Fruit fly (Drosophila melanogaster) whole organism, embryonic: ENCODE measurements around the gene CG3625.

ENCODE experiments used
- Asciz ChIP-seq: fragments of 200-800 bp; sonication (Bioruptor generic); optimal IDR thresholded peaks from 2 replicates; lab custom pipeline; 2017; ENCODE audit warnings: missing biosample characterization, mild to moderate bottlenecking, missing genetic modification characterization, missing genetic modification reagents
- CG12391 ChIP-seq: fragments of 200-800 bp; sonication (Bioruptor generic); optimal IDR thresholded peaks from 3 replicates; lab custom pipeline; 2018; ENCODE audit warnings: missing biosample characterization, mild to moderate bottlenecking, missing genetic modification characterization, moderate library complexity
- CG13287 ChIP-seq: fragments of 200-800 bp; sonication (Bioruptor generic); IDR thresholded peaks from 2 replicates; pipeline ENCODE4 v1.3.6; 2022; ENCODE audit warnings: missing biosample characterization, missing genetic modification characterization; ENCODE audit not compliant: partially characterized antibody
- CG13296 ChIP-seq: fragments of 200-800 bp; sonication (Bioruptor generic); optimal IDR thresholded peaks from 3 replicates; lab custom pipeline; 2018; ENCODE audit warnings: missing biosample characterization, mild to moderate bottlenecking, missing genetic modification characterization
- CG13894 ChIP-seq: fragments of 200-800 bp; sonication (Bioruptor generic); optimal IDR thresholded peaks from 3 replicates; lab custom pipeline; 2018; ENCODE audit warnings: missing biosample characterization, mild to moderate bottlenecking, missing genetic modification characterization, moderate library complexity
- CG15479 ChIP-seq: fragments of 200-800 bp; sonication (Bioruptor generic); optimal IDR thresholded peaks from 3 replicates; lab custom pipeline; 2019; ENCODE audit warnings: missing biosample characterization, mild to moderate bottlenecking, missing genetic modification characterization, moderate library complexity
- CG15601 ChIP-seq: fragments of 200-800 bp; sonication (Bioruptor generic); optimal IDR thresholded peaks from 3 replicates; lab custom pipeline; 2019; ENCODE audit warnings: missing biosample characterization, mild to moderate bottlenecking, missing genetic modification characterization, moderate library complexity
- CG16779 ChIP-seq: fragments of 200-800 bp; sonication (Bioruptor generic); IDR thresholded peaks from 2 replicates; pipeline ENCODE4 v1.3.6; 2022; ENCODE audit warnings: missing biosample characterization, missing genetic modification characterization
- CG16813 ChIP-seq: fragments of 200-800 bp; sonication (Bioruptor generic); IDR thresholded peaks from 3 replicates; pipeline ENCODE4 v1.3.6; 2022; ENCODE audit warnings: missing biosample characterization, missing genetic modification characterization; ENCODE audit not compliant: partially characterized antibody
- CG17359 ChIP-seq: fragments of 200-800 bp; sonication (Bioruptor generic); optimal IDR thresholded peaks from 3 replicates; lab custom pipeline; 2018; ENCODE audit warnings: missing biosample characterization, mild to moderate bottlenecking, missing genetic modification characterization, moderate library complexity
- CG18262 ChIP-seq: fragments of 200-800 bp; optimal IDR thresholded peaks from 3 replicates; lab custom pipeline; 2019; ENCODE audit warnings: missing biosample characterization, mild to moderate bottlenecking, missing genetic modification characterization, moderate library complexity
- CG31224 ChIP-seq: fragments of 200-800 bp; sonication (Bioruptor generic); IDR thresholded peaks from 2 replicates; pipeline ENCODE4 v1.3.6; 2022; ENCODE audit warnings: missing biosample characterization, missing genetic modification characterization
- CG33557 ChIP-seq: fragments of 200-800 bp; sonication (Bioruptor generic); optimal IDR thresholded peaks from 2 replicates; lab custom pipeline; 2019; ENCODE audit warnings: missing biosample characterization, mild to moderate bottlenecking, missing genetic modification characterization, moderate library complexity
- CG34422 ChIP-seq: fragments of 200-800 bp; sonication (Bioruptor generic); IDR thresholded peaks from 3 replicates; pipeline ENCODE4 v1.3.6; 2022; ENCODE audit warnings: missing biosample characterization, missing genetic modification characterization
- CG4328 ChIP-seq: fragments of 200-800 bp; sonication (Bioruptor generic); optimal IDR thresholded peaks from 3 replicates; lab custom pipeline; 2017; ENCODE audit warnings: missing biosample characterization, missing genetic modification reagents, missing genetic modification characterization
- CG43689 ChIP-seq: fragments of 200-800 bp; sonication (Bioruptor generic); IDR thresholded peaks from 2 replicates; pipeline ENCODE4 v1.3.6; 2022; ENCODE audit warnings: missing biosample characterization, missing genetic modification characterization
- CG8388 ChIP-seq: fragments of 200-800 bp; sonication (Bioruptor generic); optimal IDR thresholded peaks from 2 replicates; lab custom pipeline; 2019; ENCODE audit warnings: missing biosample characterization, mild to moderate bottlenecking, missing genetic modification characterization, moderate library complexity
- CG9817 ChIP-seq: fragments of 200-800 bp; sonication (Bioruptor generic); optimal IDR thresholded peaks from 2 replicates; lab custom pipeline; 2018; ENCODE audit warnings: missing biosample characterization, mild to moderate bottlenecking, missing genetic modification characterization, moderate library complexity
- CoRest ChIP-seq: fragments of 200-800 bp; sonication (Bioruptor generic); optimal IDR thresholded peaks from 3 replicates; lab custom pipeline; 2018; ENCODE audit warnings: missing biosample characterization, mild to moderate bottlenecking, missing genetic modification characterization, moderate library complexity
- Dp ChIP-seq: fragments of 200-800 bp; sonication (Bioruptor generic); optimal IDR thresholded peaks from 2 replicates; lab custom pipeline; 2018; ENCODE audit warnings: missing biosample characterization, mild to moderate bottlenecking, missing genetic modification characterization, moderate library complexity
- Dref ChIP-seq: fragments of 200-800 bp; sonication (Bioruptor generic); IDR thresholded peaks from 2 replicates; pipeline ENCODE4 v1.3.6; 2022; ENCODE audit warnings: missing biosample characterization, missing genetic modification characterization
- E2f1 ChIP-seq: fragments of 200-800 bp; sonication (Bioruptor generic); IDR thresholded peaks from 2 replicates; pipeline ENCODE4 v1.3.6; 2022; ENCODE audit warnings: missing biosample characterization, missing genetic modification characterization
- HLH4C ChIP-seq: fragments of 200-800 bp; sonication (Bioruptor generic); IDR thresholded peaks from 3 replicates; pipeline ENCODE4 v1.3.6; 2022; ENCODE audit warnings: missing biosample characterization, missing genetic modification characterization; ENCODE audit not compliant: partially characterized antibody
- Hr3 ChIP-seq: fragments of 200-800 bp; sonication (Bioruptor generic); optimal IDR thresholded peaks from 3 replicates; lab custom pipeline; 2016; ENCODE audit warnings: missing biosample characterization, missing genetic modification characterization
- Hr39 ChIP-seq: fragments of >200 bp; optimal IDR thresholded peaks from 2 replicates; lab custom pipeline; 2017
- Jarid2 ChIP-seq: fragments of 200-800 bp; sonication (Bioruptor generic); optimal IDR thresholded peaks from 3 replicates; lab custom pipeline; 2017; ENCODE audit warnings: mild to moderate bottlenecking, missing biosample characterization, missing genetic modification reagents, missing genetic modification characterization
- Mad ChIP-seq: fragments of 200-800 bp; sonication (Bioruptor generic); optimal IDR thresholded peaks from 2 replicates; lab custom pipeline; 2016; ENCODE audit warnings: missing biosample characterization, missing genetic modification characterization
- Max ChIP-seq: fragments of 200-800 bp; sonication (Bioruptor generic); optimal IDR thresholded peaks from 2 replicates; lab custom pipeline; 2016; ENCODE audit warnings: missing biosample characterization, mild to moderate bottlenecking, missing genetic modification characterization
- Med ChIP-seq: fragments of 200-800 bp; sonication (Bioruptor generic); peaks from one replicate; lab custom pipeline; 2016; ENCODE audit warnings: missing biosample characterization, missing genetic modification characterization, mild to moderate bottlenecking, inconsistent platforms, moderate library complexity
- NfI ChIP-seq: fragments of 200-800 bp; sonication (Bioruptor generic); optimal IDR thresholded peaks from 3 replicates; lab custom pipeline; 2018; ENCODE audit warnings: missing biosample characterization, mild to moderate bottlenecking, missing genetic modification characterization, moderate library complexity
- Spps ChIP-seq: fragments of 200-800 bp; sonication (Bioruptor generic); optimal IDR thresholded peaks from 2 replicates; lab custom pipeline; 2018; ENCODE audit warnings: missing biosample characterization, mild to moderate bottlenecking, missing genetic modification characterization
- Tbp ChIP-seq: fragments of >200 bp; optimal IDR thresholded peaks from 2 replicates; lab custom pipeline; 2018; ENCODE audit warnings: missing biosample characterization, missing genetic modification characterization
- br ChIP-seq: fragments of >200 bp; optimal IDR thresholded peaks from 2 replicates; lab custom pipeline; 2017
- btn ChIP-seq: fragments of 200-800 bp; sonication (Bioruptor generic); optimal IDR thresholded peaks from 2 replicates; lab custom pipeline; 2016; ENCODE audit warnings: missing biosample characterization, missing genetic modification characterization
- cad ChIP-seq: fragments of >200 bp; optimal IDR thresholded peaks from 2 replicates; lab custom pipeline; 2017; ENCODE audit warnings: missing biosample characterization, missing genetic modification characterization
- caup ChIP-seq: fragments of 200-800 bp; sonication (Bioruptor generic); optimal IDR thresholded peaks from 3 replicates; lab custom pipeline; 2017; ENCODE audit warnings: missing biosample characterization, mild to moderate bottlenecking, missing genetic modification characterization, moderate library complexity; ENCODE audit not compliant: severe bottlenecking
- chn ChIP-seq: fragments of 200-800 bp; sonication (Bioruptor generic); optimal IDR thresholded peaks from 2 replicates; lab custom pipeline; 2016; ENCODE audit warnings: missing biosample characterization, missing genetic modification characterization
- croc ChIP-seq: fragments of 200-800 bp; sonication (Bioruptor generic); conservative IDR thresholded peaks from 3 replicates; pipeline ENCODE4 v1.3.6; 2022; ENCODE audit warnings: missing biosample characterization, missing genetic modification characterization
- dati ChIP-seq: fragments of 200-800 bp; sonication (Bioruptor generic); IDR thresholded peaks from 2 replicates; pipeline ENCODE4 v1.3.6; 2022; ENCODE audit warnings: missing biosample characterization, missing genetic modification characterization
- gcm ChIP-seq: fragments of 200-800 bp; sonication (Bioruptor generic); optimal IDR thresholded peaks from 2 replicates; lab custom pipeline; 2019; ENCODE audit warnings: missing biosample characterization, mild to moderate bottlenecking, missing genetic modification characterization, moderate library complexity
- nerfin-1 ChIP-seq: fragments of 200-800 bp; sonication (Bioruptor generic); optimal IDR thresholded peaks from 3 replicates; lab custom pipeline; 2019; ENCODE audit warnings: missing biosample characterization, mild to moderate bottlenecking, missing genetic modification characterization, moderate library complexity
- nom ChIP-seq: fragments of 200-800 bp; sonication (Bioruptor generic); optimal IDR thresholded peaks from 2 replicates; lab custom pipeline; 2017; ENCODE audit warnings: missing biosample characterization, missing genetic modification characterization, mild to moderate bottlenecking, moderate library complexity, missing genetic modification reagents
- pnt ChIP-seq: fragments of 200-800 bp; sonication (Bioruptor generic); optimal IDR thresholded peaks from 3 replicates; lab custom pipeline; 2016; ENCODE audit warnings: missing biosample characterization, missing genetic modification characterization
- schlank ChIP-seq: fragments of 200-800 bp; sonication (Bioruptor generic); optimal IDR thresholded peaks from 2 replicates; lab custom pipeline; 2018; ENCODE audit warnings: missing biosample characterization, mild to moderate bottlenecking, missing genetic modification characterization
- sisA ChIP-seq: fragments of 200-800 bp; sonication (Bioruptor generic); IDR thresholded peaks from 2 replicates; pipeline ENCODE4 v1.3.6; 2022; ENCODE audit warnings: missing biosample characterization, missing genetic modification characterization
- slbo ChIP-seq: fragments of 200-800 bp; sonication (Bioruptor generic); IDR thresholded peaks from 2 replicates; pipeline ENCODE4 v1.3.6; 2022; ENCODE audit warnings: missing biosample characterization, missing genetic modification characterization
- stc ChIP-seq: fragments of 200-800 bp; sonication (Bioruptor generic); IDR thresholded peaks from 2 replicates; pipeline ENCODE4 v1.3.6; 2022; ENCODE audit warnings: missing biosample characterization, missing genetic modification characterization
- twi ChIP-seq: fragments of 200-800 bp; optimal IDR thresholded peaks from 2 replicates; lab custom pipeline; 2019; ENCODE audit warnings: missing biosample characterization, mild to moderate bottlenecking, missing genetic modification characterization, moderate library complexity
- unc-4 ChIP-seq: fragments of 200-800 bp; sonication (Bioruptor generic); IDR thresholded peaks from 2 replicates; pipeline ENCODE4 v1.3.6; 2022; ENCODE audit warnings: missing biosample characterization, missing genetic modification characterization; ENCODE audit not compliant: partially characterized antibody
- wor ChIP-seq: fragments of 200-800 bp; sonication (Bioruptor generic); IDR thresholded peaks from 2 replicates; pipeline ENCODE4 v1.3.6; 2022; ENCODE audit warnings: missing biosample characterization, missing genetic modification characterization
- zf30C ChIP-seq: fragments of 200-800 bp; sonication (Bioruptor generic); optimal IDR thresholded peaks from 3 replicates; lab custom pipeline; 2018; ENCODE audit warnings: missing biosample characterization, mild to moderate bottlenecking, missing genetic modification characterization

CG3625 gene

dm6 chr2L:273603-274002, 18.0 kb downstream of the CG3625 start, which contains the start of the genes mbm and CG11555 (continued):
- TF ChIP-seq Dref (GFP tag; lab: Robert Waterston, UW), result peak; percentile 70
- TF ChIP-seq NfI, result peak; percentile 24
- TF ChIP-seq caup (GFP tag; lab: Kevin White, UChicago), result no peak
- peak; percentile 21; the same call in 1 of the 3 replicates for TF ChIP-seq CG34422 (GFP tag; lab: Robert Waterston, UW)
- no peak for TF ChIP-seq sisA (GFP tag; lab: Robert Waterston, UW)
- TF ChIP-seq twi, result peak; percentile 44
- TF ChIP-seq Hr39 (lab: Kevin White, UChicago), result no peak
- peak; percentile 25; the same call in 1 of the 2 replicates for TF ChIP-seq slbo
- no peak for TF ChIP-seq pnt (GFP tag; lab: Kevin White, UChicago)
- TF ChIP-seq CG9817 (tag; lab: Kevin White, UChicago), result peak; percentile 4
- TF ChIP-seq CG12391 (tag; lab: Kevin White, UChicago), result peak; percentile 60
- no peak for TF ChIP-seq wor (GFP tag; lab: Robert Waterston, UW)
- no peak for TF ChIP-seq CG16779 (GFP tag; lab: Robert Waterston, UW)
- TF ChIP-seq CG4328 (GFP tag; lab: Kevin White, UChicago), result no peak
- no peak for TF ChIP-seq schlank (tag; lab: Kevin White, UChicago)
- TF ChIP-seq Max, result peak; percentile 65
- TF ChIP-seq Jarid2, result no peak
- TF ChIP-seq CG15479 (GFP tag; lab: Kevin White, UChicago), result no peak
- TF ChIP-seq Hr3 (GFP tag; lab: Kevin White, UChicago), result peak; percentile 10
- peak; percentile 50 for TF ChIP-seq HLH4C (GFP tag; lab: Robert Waterston, UW)
- no peak for TF ChIP-seq stc (GFP tag; lab: Robert Waterston, UW)
- peak; percentile 34 for TF ChIP-seq CG15601 (tag; lab: Kevin White, UChicago)
- no peak for TF ChIP-seq Mad (GFP tag; lab: Kevin White, UChicago)
- no peak for TF ChIP-seq cad (GFP tag; lab: Kevin White, UChicago)
- no peak for TF ChIP-seq zf30C (GFP tag; lab: Kevin White, UChicago)
- TF ChIP-seq br (lab: Kevin White, UChicago), result no peak
- no peak for TF ChIP-seq Asciz (GFP tag; lab: Kevin White, UChicago)
- TF ChIP-seq CG43689, result no peak
- TF ChIP-seq CG17359 (tag; lab: Kevin White, UChicago), result peak; percentile 31
- TF ChIP-seq gcm, result peak; percentile 10
- TF ChIP-seq btn (GFP tag; lab: Kevin White, UChicago), result no peak
- no peak for TF ChIP-seq Spps
- no peak for TF ChIP-seq Tbp (GFP tag; lab: Kevin White, UChicago)
- TF ChIP-seq Dp (GFP tag; lab: Kevin White, UChicago), result peak; percentile 25
- no peak for TF ChIP-seq chn (GFP tag; lab: Kevin White, UChicago)
- peak; percentile 24 for TF ChIP-seq CG33557
- peak; percentile 51; the same call in 1 of the 3 replicates for TF ChIP-seq CG16813 (GFP tag; lab: Robert Waterston, UW)
- TF ChIP-seq CG13287 (GFP tag; lab: Robert Waterston, UW), result peak; percentile 73
- peak; percentile 61 for TF ChIP-seq Med (GFP tag; lab: Kevin White, UChicago)
- no peak for TF ChIP-seq nom (GFP tag; lab: Kevin White, UChicago)
- peak; percentile 13 for TF ChIP-seq CG8388 (GFP tag; lab: Kevin White, UChicago)
- peak; percentile 43 for TF ChIP-seq CG18262 (tag; lab: Kevin White, UChicago)
- TF ChIP-seq CG31224 (GFP tag; lab: Robert Waterston, UW), result 0 out of 2 replicates have a peak, but pooled peaks have one; percentile 15
- peak; percentile 40 for TF ChIP-seq CG13296 (GFP tag; lab: Kevin White, UChicago)
- no peak for TF ChIP-seq CG13894
- TF ChIP-seq dati (GFP tag; lab: Robert Waterston, UW), result no peak
- no peak for TF ChIP-seq croc (GFP tag; lab: Robert Waterston, UW)
- no peak for TF ChIP-seq E2f1 (GFP tag; lab: Robert Waterston, UW)
- peak; percentile 36 for TF ChIP-seq nerfin-1 (tag; lab: Kevin White, UChicago)
- TF ChIP-seq CoRest (tag; lab: Kevin White, UChicago), result peak; percentile 60
- peak; percentile 70; the same call in 1 of the 2 replicates for TF ChIP-seq unc-4 (GFP tag; lab: Robert Waterston, UW)
